Worm (Caenorhabditis elegans) whole organism, L1 larva: ENCODE data around the gene T28D6.7.

ENCODE experiments used
- C16A3.4 ChIP-seq: fragments of 150-350 bp; optimal IDR thresholded peaks from 2 replicates; lab custom pipeline; 2014; ENCODE audit warnings: missing biosample characterization, missing genetic modification characterization
- C34B4.2 ChIP-seq: sonication (generic microtip); optimal IDR thresholded peaks from 2 replicates; lab custom pipeline; 2017; ENCODE audit warnings: mild to moderate bottlenecking, missing genetic modification characterization, missing compliant biosample characterization
- F16B12.6 ChIP-seq: fragments of 150-350 bp; optimal IDR thresholded peaks from 2 replicates; lab custom pipeline; 2014; ENCODE audit warnings: missing biosample characterization, missing genetic modification characterization
- aha-1 ChIP-seq: fragments of 150-350 bp; optimal IDR thresholded peaks from 2 replicates; lab custom pipeline; 2014; ENCODE audit warnings: missing biosample characterization, missing genetic modification characterization
- ama-1 ChIP-seq: fragments of 150-350 bp; optimal IDR thresholded peaks from 2 replicates; lab custom pipeline; 2014
- blmp-1 ChIP-seq: fragments of 150-350 bp; optimal IDR thresholded peaks from 2 replicates; lab custom pipeline; 2014; ENCODE audit warnings: missing biosample characterization, missing genetic modification characterization
- ceh-8 ChIP-seq: fragments of 200-800 bp; sonication (Bioruptor generic); optimal IDR thresholded peaks from 2 replicates; lab custom pipeline; 2018; ENCODE audit warnings: mild to moderate bottlenecking, missing genetic modification characterization, moderate library complexity, missing compliant biosample characterization
- ceh-88 ChIP-seq: fragments of 200-800 bp; sonication (Bioruptor generic); IDR thresholded peaks from 2 replicates; pipeline ENCODE4 v1.3.6; 2022; ENCODE audit warnings: missing genetic modification characterization, missing compliant biosample characterization
- efl-1 ChIP-seq, 4 experiments: fragments of 150-350 bp; optimal IDR thresholded peaks in 3 of 4; peaks in 1 of 4; 1 replicate in 1 of 4; 2 replicates in 3 of 4; lab custom pipeline; 2014; ENCODE audit warnings: missing biosample characterization in 2 of 4, missing genetic modification characterization in 2 of 4, missing genetic modification reagents in 2 of 4
- efl-3 ChIP-seq: fragments of 200-800 bp; sonication (Bioruptor generic); optimal IDR thresholded peaks from 2 replicates; lab custom pipeline; 2018; ENCODE audit warnings: mild to moderate bottlenecking, missing genetic modification characterization, missing compliant biosample characterization
- egl-13 ChIP-seq: sonication (generic microtip); optimal IDR thresholded peaks from 2 replicates; lab custom pipeline; 2016; ENCODE audit warnings: missing genotype, missing genetic modification reagents, missing genetic modification characterization, missing compliant biosample characterization
- egl-27 ChIP-seq, 2 experiments: fragments of 150-350 bp in 1 of 2; sonication (generic microtip); optimal IDR thresholded peaks; 3 replicates each; lab custom pipeline; 2017 to 2018; ENCODE audit warnings: missing biosample characterization in 2 of 2, missing genetic modification characterization in 2 of 2, missing genetic modification reagents in 2 of 2
- elt-3 ChIP-seq, 6 experiments: fragments of 150-350 bp in 1 of 6; sonication (generic microtip); optimal IDR thresholded peaks; 2 replicates each; lab custom pipeline; 2017 to 2018; ENCODE audit warnings: missing biosample characterization in 6 of 6, missing genetic modification characterization in 6 of 6, inconsistent platforms in 1 of 6
- ets-5 ChIP-seq: fragments of 200-800 bp; sonication (Bioruptor generic); IDR thresholded peaks from 2 replicates; pipeline ENCODE4 v1.3.6; 2022; ENCODE audit warnings: missing genetic modification characterization, missing compliant biosample characterization
- fkh-10 ChIP-seq: sonication (generic microtip); optimal IDR thresholded peaks from 2 replicates; lab custom pipeline; 2017; ENCODE audit warnings: missing biosample characterization, missing genetic modification reagents, missing genetic modification characterization
- fkh-8 ChIP-seq: sonication (generic microtip); optimal IDR thresholded peaks from 2 replicates; lab custom pipeline; 2016; ENCODE audit warnings: mild to moderate bottlenecking, missing genetic modification characterization, missing compliant biosample characterization
- hpl-2 ChIP-seq: fragments of 150-350 bp; optimal IDR thresholded peaks from 2 replicates; lab custom pipeline; 2014; ENCODE audit warnings: missing biosample characterization, missing genetic modification reagents, missing genetic modification characterization
- irx-1 ChIP-seq: sonication (generic microtip); optimal IDR thresholded peaks from 2 replicates; lab custom pipeline; 2016; ENCODE audit warnings: missing genetic modification characterization, missing compliant biosample characterization
- isw-1 ChIP-seq: fragments of 200-800 bp; sonication (Bioruptor generic); IDR thresholded peaks from 2 replicates; pipeline ENCODE4 v1.3.6; 2022; ENCODE audit warnings: missing genetic modification characterization, missing compliant biosample characterization
- jun-1 ChIP-seq: fragments of 150-350 bp; optimal IDR thresholded peaks from 2 replicates; lab custom pipeline; 2014; ENCODE audit warnings: missing biosample characterization, missing genetic modification reagents, missing genetic modification characterization
- lin-13 ChIP-seq: fragments of 150-350 bp; optimal IDR thresholded peaks from 2 replicates; lab custom pipeline; 2014; ENCODE audit warnings: missing biosample characterization, missing genetic modification reagents, missing genetic modification characterization
- lin-15B ChIP-seq: fragments of 150-350 bp; sonication (generic microtip); optimal IDR thresholded peaks from 3 replicates; lab custom pipeline; 2014; ENCODE audit warnings: missing biosample characterization, missing genetic modification characterization
- lin-39 ChIP-seq: fragments of 150-350 bp; optimal IDR thresholded peaks from 2 replicates; lab custom pipeline; 2014; ENCODE audit warnings: missing biosample characterization, missing genetic modification reagents, missing genetic modification characterization
- lir-3 ChIP-seq: sonication (generic microtip); optimal IDR thresholded peaks from 2 replicates; lab custom pipeline; 2016; ENCODE audit warnings: mild to moderate bottlenecking, missing genetic modification characterization, moderate library complexity, missing compliant biosample characterization; ENCODE audit not compliant: poor library complexity
- mef-2 ChIP-seq: fragments of 150-350 bp; optimal IDR thresholded peaks from 2 replicates; lab custom pipeline; 2014; ENCODE audit warnings: missing biosample characterization, missing genetic modification characterization
- mep-1 ChIP-seq: fragments of 150-350 bp; optimal IDR thresholded peaks from 2 replicates; lab custom pipeline; 2014; ENCODE audit warnings: missing biosample characterization, missing genetic modification characterization
- nhr-11 ChIP-seq: fragments of 150-350 bp; optimal IDR thresholded peaks from 2 replicates; lab custom pipeline; 2014; ENCODE audit warnings: missing biosample characterization, missing genetic modification characterization
- nhr-12 ChIP-seq: sonication (generic microtip); optimal IDR thresholded peaks from 2 replicates; lab custom pipeline; 2017; ENCODE audit warnings: missing biosample characterization, missing genetic modification characterization
- nhr-237 ChIP-seq: fragments of 150-350 bp; optimal IDR thresholded peaks from 2 replicates; lab custom pipeline; 2014; ENCODE audit warnings: missing biosample characterization, missing genetic modification characterization
- nhr-47 ChIP-seq: sonication (generic microtip); optimal IDR thresholded peaks from 2 replicates; lab custom pipeline; 2016; ENCODE audit warnings: mild to moderate bottlenecking, missing genetic modification characterization, moderate library complexity, missing compliant biosample characterization
- nhr-71 ChIP-seq: sonication (generic microtip); optimal IDR thresholded peaks from 2 replicates; lab custom pipeline; 2016; ENCODE audit warnings: mild to moderate bottlenecking, missing genetic modification characterization, moderate library complexity, missing compliant biosample characterization
- nhr-77 ChIP-seq: fragments of 150-350 bp; optimal IDR thresholded peaks from 2 replicates; lab custom pipeline; 2014; ENCODE audit warnings: missing biosample characterization, missing genetic modification characterization
- nhr-84 ChIP-seq: sonication (generic microtip); optimal IDR thresholded peaks from 2 replicates; lab custom pipeline; 2017; ENCODE audit warnings: missing biosample characterization, missing genetic modification characterization
- nhr-85 ChIP-seq: sonication (generic microtip); peaks from one replicate; lab custom pipeline; 2016; ENCODE audit warnings: missing genetic modification characterization, inconsistent platforms, missing compliant biosample characterization
- pag-3 ChIP-seq: sonication (generic microtip); optimal IDR thresholded peaks from 2 replicates; lab custom pipeline; 2017; ENCODE audit warnings: missing genetic modification characterization, mild to moderate bottlenecking, missing compliant biosample characterization, antibody characterized with exemption, borderline replicate concordance; ENCODE audit not compliant: insufficient read depth
- skn-1 ChIP-seq: fragments of 150-350 bp; optimal IDR thresholded peaks from 2 replicates; lab custom pipeline; 2014; ENCODE audit warnings: missing biosample characterization, missing genetic modification characterization
- snpc-4 ChIP-seq: fragments of 150-350 bp; optimal IDR thresholded peaks from 2 replicates; lab custom pipeline; 2014; ENCODE audit warnings: missing biosample characterization, missing genetic modification characterization
- snu-23 ChIP-seq: sonication (generic microtip); optimal IDR thresholded peaks from 2 replicates; lab custom pipeline; 2016; ENCODE audit warnings: missing genetic modification characterization, missing compliant biosample characterization
- sptf-1 ChIP-seq: fragments of 150-350 bp; optimal IDR thresholded peaks from 2 replicates; lab custom pipeline; 2014; ENCODE audit warnings: missing biosample characterization, missing genetic modification characterization
- sup-37 ChIP-seq: fragments of 200-800 bp; sonication (Bioruptor generic); optimal IDR thresholded peaks from 2 replicates; lab custom pipeline; 2018; ENCODE audit warnings: mild to moderate bottlenecking, missing genetic modification characterization, missing compliant biosample characterization
- swsn-7 ChIP-seq: sonication (generic microtip); optimal IDR thresholded peaks from 2 replicates; lab custom pipeline; 2016; ENCODE audit warnings: missing genetic modification characterization, missing compliant biosample characterization
- tbx-2 ChIP-seq: sonication (generic microtip); optimal IDR thresholded peaks from 2 replicates; lab custom pipeline; 2016; ENCODE audit warnings: missing genetic modification characterization, missing compliant biosample characterization
- unc-62 ChIP-seq: fragments of 150-350 bp; optimal IDR thresholded peaks from 2 replicates; lab custom pipeline; 2014; ENCODE audit warnings: missing biosample characterization, missing genetic modification reagents, missing genetic modification characterization
- unc-86 ChIP-seq: sonication (generic microtip); optimal IDR thresholded peaks from 2 replicates; lab custom pipeline; 2016; ENCODE audit warnings: missing genetic modification characterization, missing compliant biosample characterization
- unc-98 ChIP-seq: fragments of 200-800 bp; sonication (Bioruptor generic); IDR thresholded peaks from 2 replicates; pipeline ENCODE4 v1.3.6; 2022; ENCODE audit warnings: missing genetic modification characterization, missing compliant biosample characterization
- vab-15 ChIP-seq: sonication (generic microtip); optimal IDR thresholded peaks from 2 replicates; lab custom pipeline; 2017; ENCODE audit warnings: missing genotype, mild to moderate bottlenecking, missing genetic modification characterization, missing compliant biosample characterization
- zip-4 ChIP-seq: fragments of 200-800 bp; sonication (Bioruptor generic); optimal IDR thresholded peaks from 2 replicates; lab custom pipeline; 2018; ENCODE audit warnings: mild to moderate bottlenecking, missing genetic modification characterization, moderate library complexity, missing compliant biosample characterization
- ztf-11 ChIP-seq, 2 experiments: sonication (generic microtip); optimal IDR thresholded peaks; 2 replicates each; lab custom pipeline; 2016 to 2017; ENCODE audit warnings: missing genetic modification characterization in 2 of 2, missing biosample characterization in 1 of 2, missing compliant biosample characterization in 1 of 2

Gene T28D6.7

ce11 chrIII:11317164-11317620 is 29.1 kb downstream of the T28D6.7 start, which contains the start of gene mcm-10 (continued):
- TF ChIP-seq pag-3 (tag; lab: Kevin White, UChicago) = no peak
- peak; percentile 65 for TF ChIP-seq nhr-237 (tag; lab: Kevin White, UChicago)
- peak; percentile 50 for TF ChIP-seq lin-13
- TF ChIP-seq fkh-8 (tag; lab: Kevin White, UChicago) = peak; percentile 91
- TF ChIP-seq hpl-2 (GFP tag; lab: Kevin White, UChicago) = peak; percentile 19
- peak; percentile 95 for TF ChIP-seq nhr-85
- TF ChIP-seq efl-3 = peak; percentile 33
- TF ChIP-seq sptf-1 (tag; lab: Kevin White, UChicago) = no peak
- peak; percentile 95 for TF ChIP-seq nhr-47 (tag; lab: Kevin White, UChicago)
- peak in 1 of 2 experiments; percentile 90 for TF ChIP-seq ztf-11 (tag; optimal IDR thresholded peaks at IDR 0.05; lab: Kevin White, UChicago)
- no peak for TF ChIP-seq ets-5
- peak; percentile 62 for TF ChIP-seq ceh-8 (GFP tag; lab: Kevin White, UChicago)
- no peak for TF ChIP-seq ama-1 (lab: Kevin White, UChicago)
- peak; percentile 93 for TF ChIP-seq F16B12.6 (tag; lab: Kevin White, UChicago)
- peak; percentile 80 for TF ChIP-seq isw-1 (GFP tag; lab: Robert Waterston, UW)
- peak; percentile 2 for TF ChIP-seq sup-37 (GFP tag; lab: Kevin White, UChicago)
- no peak for TF ChIP-seq skn-1 (tag; lab: Kevin White, UChicago)
- TF ChIP-seq efl-1 (optimal IDR thresholded peaks at IDR 0.05; lab: Kevin White, UChicago) = peak; percentile 89 to 93
- peak; percentile 89 to 98 for TF ChIP-seq efl-1 (GFP tag; optimal IDR thresholded peaks at IDR 0.05 in 1 of 2; lab: Kevin White, UChicago)
- no peak for TF ChIP-seq nhr-12
- no peak for TF ChIP-seq nhr-11 (tag; lab: Kevin White, UChicago)
- TF ChIP-seq blmp-1 = peak; percentile 17
- peak; percentile 84 for TF ChIP-seq irx-1 (tag; lab: Kevin White, UChicago)
- TF ChIP-seq unc-62 = no peak
- peak; percentile 65 for TF ChIP-seq C16A3.4 (tag; lab: Kevin White, UChicago)
- peak in 1 of 6 experiments; percentile 46 for TF ChIP-seq elt-3 (tag; optimal IDR thresholded peaks at IDR 0.05; lab: Kevin White, UChicago)
- TF ChIP-seq egl-27 (tag; optimal IDR thresholded peaks at IDR 0.05; lab: Kevin White, UChicago) = no peak
- no peak for TF ChIP-seq C34B4.2 (tag; lab: Kevin White, UChicago)
- peak; percentile 94 for TF ChIP-seq nhr-71
- TF ChIP-seq tbx-2 (tag; lab: Kevin White, UChicago) = peak; percentile 91
- no peak for TF ChIP-seq aha-1
- TF ChIP-seq unc-98 (GFP tag; lab: Robert Waterston, UW) = peak; percentile 77
- peak; percentile 84 for TF ChIP-seq swsn-7 (tag; lab: Kevin White, UChicago)
- TF ChIP-seq mef-2 = no peak
- no peak for TF ChIP-seq lir-3
- peak; percentile 72 for TF ChIP-seq nhr-77 (tag; lab: Kevin White, UChicago)
- peak; percentile 72 for TF ChIP-seq mep-1
- peak; percentile 82 for TF ChIP-seq unc-86 (tag; lab: Kevin White, UChicago)
- peak; percentile 77 for TF ChIP-seq ceh-88 (GFP tag; lab: Robert Waterston, UW)
- TF ChIP-seq zip-4 (GFP tag; lab: Kevin White, UChicago) = no peak
- peak; percentile 79 for TF ChIP-seq vab-15 (tag; lab: Kevin White, UChicago)
- peak; percentile 36 for TF ChIP-seq lin-15B (tag; lab: Kevin White, UChicago)
- no peak for TF ChIP-seq nhr-84
- TF ChIP-seq jun-1 (tag; lab: Kevin White, UChicago) = peak; percentile 55
- TF ChIP-seq snu-23 (GFP tag; lab: Kevin White, UChicago) = peak; percentile 92
- TF ChIP-seq fkh-10 (GFP tag; lab: Kevin White, UChicago) = peak; percentile 68
- TF ChIP-seq egl-13 (tag; lab: Kevin White, UChicago) = peak; percentile 86
- no peak for TF ChIP-seq lin-39 (tag; lab: Kevin White, UChicago)
- TF ChIP-seq snpc-4 = peak; percentile 77
